Fruit fly (Drosophila melanogaster): ENCODE results near the gene ckd.

Gene ckd

DNA sequence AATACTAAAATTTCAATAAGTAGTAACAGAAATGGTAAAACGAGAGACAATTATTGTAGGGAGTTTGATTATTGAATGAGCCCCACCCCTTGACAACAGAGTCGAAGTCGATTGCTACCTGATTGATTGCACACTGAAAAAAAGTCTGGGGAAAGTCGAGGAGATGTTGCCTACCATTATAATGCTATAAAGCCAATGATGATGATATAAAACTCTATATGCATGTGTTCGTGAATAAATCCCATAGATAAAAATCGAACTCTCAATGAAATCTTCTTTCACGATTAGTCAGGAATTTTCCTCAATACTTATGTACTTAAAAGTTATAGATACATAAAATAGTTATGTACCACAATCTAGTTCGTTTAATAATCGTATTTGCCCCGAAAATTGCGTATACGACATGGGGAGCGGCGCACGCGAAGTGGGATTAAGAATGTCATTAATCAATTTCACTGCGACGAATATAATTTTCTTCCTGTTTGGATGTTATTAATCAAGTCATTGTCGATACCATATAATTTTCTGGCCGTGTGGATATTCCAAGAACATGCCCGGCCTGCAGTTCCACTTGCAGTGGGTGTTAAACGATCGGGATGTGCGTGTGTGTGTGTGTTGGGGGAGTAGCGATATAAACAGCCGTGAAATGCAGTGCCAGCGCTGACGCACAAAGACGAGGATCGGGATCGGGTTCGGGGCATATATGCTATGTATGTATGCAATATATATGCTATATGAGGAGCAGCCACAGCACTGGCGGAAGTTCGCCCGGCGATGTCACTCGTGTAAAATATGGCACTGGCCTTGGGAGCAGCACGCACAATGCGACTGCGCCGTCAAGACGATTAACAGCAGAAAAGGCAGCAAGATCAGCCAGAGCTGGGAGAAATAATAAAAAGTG is 13.2 kb upstream of the ckd start, which contains the start of gene CG12078 (continued):
- TF ChIP-seq Ets96B (tag; optimal IDR thresholded peaks at IDR 0.05) (no peak), OdsH (GFP tag; optimal IDR thresholded peaks at IDR 0.05) (no peak), CG3919 (GFP tag; optimal IDR thresholded peaks at IDR 0.05) (no peak), CG6163 (GFP tag; IDR thresholded peaks at IDR 0.05) (0 out of 3 replicates have a peak, but pooled peaks have one; percentile 32), Lpt (GFP tag; optimal IDR thresholded peaks at IDR 0.05) (no peak), Blimp-1 (GFP tag; optimal IDR thresholded peaks at IDR 0.05) (no peak), fd85E (GFP tag; optimal IDR thresholded peaks at IDR 0.05) (no peak), lz (GFP tag; optimal IDR thresholded peaks at IDR 0.05) (peak; percentile 9), esn (GFP tag; optimal IDR thresholded peaks at IDR 0.05) (peak; percentile 46), topi (GFP tag; optimal IDR thresholded peaks at IDR 0.05) (peak; percentile 41), fkh (GFP tag; optimal IDR thresholded peaks at IDR 0.05) (no peak), CG6276 (GFP tag; optimal IDR thresholded peaks at IDR 0.05) (no peak), CG10631 (GFP tag; optimal IDR thresholded peaks at IDR 0.05) (no peak), Hr39 (GFP tag; optimal IDR thresholded peaks at IDR 0.05) (no peak), CG16779 (tag; optimal IDR thresholded peaks at IDR 0.05) (no peak), Sox102F (GFP tag; optimal IDR thresholded peaks at IDR 0.05) (no peak), Sox15 (GFP tag; optimal IDR thresholded peaks at IDR 0.05) (no peak), CG3032 (tag; optimal IDR thresholded peaks at IDR 0.05) (peak; percentile 13), CG6792 (GFP tag; optimal IDR thresholded peaks at IDR 0.05) (no peak), CG34406 (GFP tag; optimal IDR thresholded peaks at IDR 0.05) (no peak), CG9139 (GFP tag; optimal IDR thresholded peaks at IDR 0.05) (no peak)

DNA sequence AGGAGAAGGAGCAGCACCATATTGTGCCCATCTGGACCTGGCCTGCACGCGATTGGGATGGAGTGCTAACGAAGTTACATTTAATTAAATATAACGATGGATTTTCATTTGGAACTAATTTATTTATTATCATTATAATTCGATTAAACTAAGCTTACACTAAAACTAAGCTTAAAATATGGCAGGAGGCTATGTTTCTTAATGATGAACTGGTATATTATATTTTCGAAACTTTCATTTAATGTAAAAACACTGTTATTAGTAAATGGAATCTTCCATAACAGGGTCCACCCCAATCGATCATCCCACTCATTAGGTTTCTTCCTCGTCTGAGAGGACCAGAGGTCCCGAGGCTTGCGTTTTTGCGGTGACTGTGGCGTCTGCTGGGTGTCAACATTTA is 12.5 kb upstream of the ckd start:
- TF ChIP-seq CG8119 (GFP tag; IDR thresholded peaks at IDR 0.05) (peak; percentile 82), Smox (GFP tag; optimal IDR thresholded peaks at IDR 0.05) (peak; percentile 88), CG6792 (GFP tag; optimal IDR thresholded peaks at IDR 0.05) (peak; percentile 87), CG4318 (GFP tag; optimal IDR thresholded peaks at IDR 0.05) (no peak), spab (GFP tag; optimal IDR thresholded peaks at IDR 0.05) (peak; percentile 86), Sox14 (GFP tag; optimal IDR thresholded peaks at IDR 0.05) (peak; percentile 71), fd59A (GFP tag; optimal IDR thresholded peaks at IDR 0.05) (peak; percentile 90), CG32006 (GFP tag; optimal IDR thresholded peaks at IDR 0.05) (peak; percentile 50), fkh (GFP tag; optimal IDR thresholded peaks at IDR 0.05) (no peak), OdsH (GFP tag; optimal IDR thresholded peaks at IDR 0.05) (peak; percentile 87), pdm3 (GFP tag; optimal IDR thresholded peaks at IDR 0.05) (peak; percentile 86), Hr4 (GFP tag; optimal IDR thresholded peaks at IDR 0.05) (peak; percentile 36), dac (GFP tag; optimal IDR thresholded peaks at IDR 0.05) (no peak), Gug (GFP tag; IDR thresholded peaks at IDR 0.05) (peak; percentile 56), Lpt (GFP tag; optimal IDR thresholded peaks at IDR 0.05) (peak; percentile 43), Blimp-1 (GFP tag; optimal IDR thresholded peaks at IDR 0.05) (peak; percentile 47), svp (GFP tag) (peak; percentile 93), acj6 (GFP tag; optimal IDR thresholded peaks at IDR 0.05) (peak; percentile 88), Sox15 (GFP tag; optimal IDR thresholded peaks at IDR 0.05) (peak; percentile 77), CG10631 (GFP tag; optimal IDR thresholded peaks at IDR 0.05) (peak; percentile 88), esn (GFP tag; optimal IDR thresholded peaks at IDR 0.05) (peak; percentile 89), CG6163 (GFP tag; IDR thresholded peaks at IDR 0.05) (peak; percentile 89), vri (GFP tag; optimal IDR thresholded peaks at IDR 0.05) (peak; percentile 81), CG11294 (GFP tag; IDR thresholded peaks at IDR 0.05) (no peak), CG7368 (GFP tag; optimal IDR thresholded peaks at IDR 0.05) (peak; percentile 49), CG8319 (GFP tag; optimal IDR thresholded peaks at IDR 0.05) (peak; percentile 68), CG6854 (GFP tag; optimal IDR thresholded peaks at IDR 0.05) (no peak), CG10669 (GFP tag; optimal IDR thresholded peaks at IDR 0.05) (peak; percentile 88), topi (GFP tag; optimal IDR thresholded peaks at IDR 0.05) (peak; percentile 83), CG8632 (GFP tag; optimal IDR thresholded peaks at IDR 0.05) (peak; percentile 92), achi (GFP tag; optimal IDR thresholded peaks at IDR 0.05) (peak; percentile 87), CG9139 (GFP tag; optimal IDR thresholded peaks at IDR 0.05) (peak; percentile 74), fd85E (GFP tag; optimal IDR thresholded peaks at IDR 0.05) (no peak), CG6808 (GFP tag; optimal IDR thresholded peaks at IDR 0.05) (peak; percentile 91), CG1621 (tag; optimal IDR thresholded peaks at IDR 0.05) (peak; percentile 88), Eip78C (GFP tag) (peak; percentile 96), Sox102F (GFP tag; optimal IDR thresholded peaks at IDR 0.05) (peak; percentile 88), Ets96B (tag; optimal IDR thresholded peaks at IDR 0.05) (peak; percentile 92), Hr39 (GFP tag; optimal IDR thresholded peaks at IDR 0.05) (peak; percentile 78), net (GFP tag; optimal IDR thresholded peaks at IDR 0.05) (peak; percentile 89)
